Fruit fly (Drosophila melanogaster) whole organism, embryonic: Measurements from ENCODE around the gene CG15930.

ENCODE experiments used
- Ada2b ChIP-seq: fragments of 200-800 bp; sonication (Bioruptor generic); IDR thresholded peaks from 2 replicates; pipeline ENCODE4 v1.3.6; 2022; ENCODE audit warnings: missing biosample characterization, missing genetic modification characterization
- Antp ChIP-seq: fragments of 200-800 bp; sonication (Bioruptor generic); optimal IDR thresholded peaks from 3 replicates; lab custom pipeline; 2016; ENCODE audit warnings: missing biosample characterization, missing genetic modification characterization
- Atf6 ChIP-seq: fragments of 200-800 bp; sonication (Bioruptor generic); IDR thresholded peaks from 2 replicates; pipeline ENCODE4 v1.3.6; 2022; ENCODE audit warnings: missing biosample characterization, missing genetic modification characterization
- Blimp-1 ChIP-seq: fragments of 200-800 bp; sonication (Bioruptor generic); optimal IDR thresholded peaks from 3 replicates; lab custom pipeline; 2018; ENCODE audit warnings: missing biosample characterization, missing genetic modification characterization, mild to moderate bottlenecking, moderate library complexity, missing genetic modification reagents
- CG10274 ChIP-seq: fragments of 200-800 bp; sonication (Bioruptor generic); optimal IDR thresholded peaks from 3 replicates; lab custom pipeline; 2017; ENCODE audit warnings: missing biosample characterization, mild to moderate bottlenecking, missing genetic modification characterization
- CG12942 ChIP-seq: fragments of 200-800 bp; sonication (Bioruptor generic); optimal IDR thresholded peaks from 3 replicates; lab custom pipeline; 2016; ENCODE audit warnings: missing biosample characterization, missing genetic modification characterization
- CG13287 ChIP-seq: fragments of 200-800 bp; sonication (Bioruptor generic); IDR thresholded peaks from 2 replicates; pipeline ENCODE4 v1.3.6; 2022; ENCODE audit warnings: missing biosample characterization, missing genetic modification characterization; ENCODE audit not compliant: partially characterized antibody
- CG15073 ChIP-seq: fragments of 200-800 bp; sonication (Bioruptor generic); optimal IDR thresholded peaks from 2 replicates; lab custom pipeline; 2016; ENCODE audit warnings: missing biosample characterization, missing genetic modification characterization
- CG16779 ChIP-seq: fragments of 200-800 bp; sonication (Bioruptor generic); IDR thresholded peaks from 2 replicates; pipeline ENCODE4 v1.3.6; 2022; ENCODE audit warnings: missing biosample characterization, missing genetic modification characterization
- CG16813 ChIP-seq: fragments of 200-800 bp; sonication (Bioruptor generic); IDR thresholded peaks from 3 replicates; pipeline ENCODE4 v1.3.6; 2022; ENCODE audit warnings: missing biosample characterization, missing genetic modification characterization; ENCODE audit not compliant: partially characterized antibody
- CG17361 ChIP-seq: fragments of 200-800 bp; sonication (Bioruptor generic); IDR thresholded peaks from 3 replicates; pipeline ENCODE4 v1.3.6; 2022; ENCODE audit warnings: missing biosample characterization, missing genetic modification characterization
- CG17829 ChIP-seq: fragments of 200-800 bp; optimal IDR thresholded peaks from 2 replicates; lab custom pipeline; 2019; ENCODE audit warnings: missing biosample characterization, mild to moderate bottlenecking, missing genetic modification characterization, moderate library complexity
- CG2129 ChIP-seq: fragments of 200-800 bp; sonication (Bioruptor generic); IDR thresholded peaks from 2 replicates; pipeline ENCODE4 v1.3.6; 2022; ENCODE audit warnings: missing biosample characterization, missing genetic modification characterization; ENCODE audit not compliant: partially characterized antibody
- CG31224 ChIP-seq: fragments of 200-800 bp; sonication (Bioruptor generic); IDR thresholded peaks from 2 replicates; pipeline ENCODE4 v1.3.6; 2022; ENCODE audit warnings: missing biosample characterization, missing genetic modification characterization
- CG33213 ChIP-seq: fragments of 200-800 bp; sonication (Bioruptor generic); optimal IDR thresholded peaks from 3 replicates; lab custom pipeline; 2016; ENCODE audit warnings: missing biosample characterization, missing genetic modification characterization
- CG34376 ChIP-seq: fragments of 200-800 bp; sonication (Bioruptor generic); optimal IDR thresholded peaks from 2 replicates; lab custom pipeline; 2018; ENCODE audit warnings: missing biosample characterization, mild to moderate bottlenecking, missing genetic modification characterization
- CG3847 ChIP-seq: fragments of 200-800 bp; sonication (Bioruptor generic); IDR thresholded peaks from 2 replicates; pipeline ENCODE4 v1.3.6; 2022; ENCODE audit warnings: missing biosample characterization, missing genetic modification characterization
- CG7357 ChIP-seq: fragments of 200-800 bp; sonication (Bioruptor generic); IDR thresholded peaks from 3 replicates; pipeline ENCODE4 v1.3.6; 2022; ENCODE audit warnings: missing biosample characterization, missing genetic modification characterization
- CG7556 ChIP-seq: fragments of 200-800 bp; sonication (Bioruptor generic); optimal IDR thresholded peaks from 2 replicates; lab custom pipeline; 2017; ENCODE audit warnings: missing biosample characterization, mild to moderate bottlenecking, missing genetic modification characterization
- CG7963 ChIP-seq: fragments of 200-800 bp; sonication (Bioruptor generic); IDR thresholded peaks from 3 replicates; pipeline ENCODE4 v1.3.6; 2022; ENCODE audit warnings: missing biosample characterization, missing genetic modification characterization; ENCODE audit not compliant: partially characterized antibody
- D ChIP-seq, 2 experiments: fragments of 200-800 bp in 1 of 2; fragments of >200 bp in 1 of 2; sonication (Bioruptor generic) in 1 of 2; optimal IDR thresholded peaks; 2 replicates in 1 of 2; 3 replicates in 1 of 2; lab custom pipeline; 2017; ENCODE audit warnings: mild to moderate bottlenecking in 1 of 2, missing biosample characterization in 1 of 2, missing genetic modification characterization in 1 of 2, missing genetic modification reagents in 1 of 2
- Dref ChIP-seq: fragments of 200-800 bp; sonication (Bioruptor generic); IDR thresholded peaks from 2 replicates; pipeline ENCODE4 v1.3.6; 2022; ENCODE audit warnings: missing biosample characterization, missing genetic modification characterization
- Ets97D ChIP-seq: fragments of 200-800 bp; sonication (Bioruptor generic); optimal IDR thresholded peaks from 3 replicates; lab custom pipeline; 2016; ENCODE audit warnings: missing biosample characterization, missing genetic modification characterization
- Gug ChIP-seq: fragments of 200-800 bp; sonication (Bioruptor generic); IDR thresholded peaks from 4 replicates; pipeline ENCODE4 v1.3.6; 2022; ENCODE audit warnings: missing biosample characterization, missing genetic modification characterization
- Mad ChIP-seq: fragments of 200-800 bp; sonication (Bioruptor generic); optimal IDR thresholded peaks from 2 replicates; lab custom pipeline; 2016; ENCODE audit warnings: missing biosample characterization, missing genetic modification characterization
- Med ChIP-seq: fragments of 200-800 bp; sonication (Bioruptor generic); peaks from one replicate; lab custom pipeline; 2016; ENCODE audit warnings: missing biosample characterization, missing genetic modification characterization, mild to moderate bottlenecking, inconsistent platforms, moderate library complexity
- Mrtf ChIP-seq: fragments of 200-800 bp; sonication (Bioruptor generic); IDR thresholded peaks from 3 replicates; pipeline ENCODE4 v1.3.6; 2022; ENCODE audit warnings: missing biosample characterization, missing genetic modification characterization
- Myb ChIP-seq: fragments of 200-800 bp; sonication (Bioruptor generic); optimal IDR thresholded peaks from 2 replicates; lab custom pipeline; 2016; ENCODE audit warnings: missing biosample characterization, missing genetic modification characterization
- Rx ChIP-seq: fragments of 200-800 bp; sonication (Bioruptor generic); IDR thresholded peaks from 2 replicates; pipeline ENCODE4 v1.3.6; 2022; ENCODE audit warnings: missing biosample characterization, missing genetic modification characterization
- ab ChIP-seq: fragments of 200-800 bp; sonication (Bioruptor generic); optimal IDR thresholded peaks from 2 replicates; lab custom pipeline; 2016; ENCODE audit warnings: missing biosample characterization, missing genetic modification characterization
- bsh ChIP-seq, 2 experiments: fragments of 200-800 bp; sonication (Bioruptor generic); optimal IDR thresholded peaks; 2 replicates each; lab custom pipeline; 2017 to 2018; ENCODE audit warnings: mild to moderate bottlenecking in 2 of 2, missing biosample characterization in 2 of 2, missing genetic modification characterization in 2 of 2, moderate library complexity in 1 of 2
- cad ChIP-seq: fragments of >200 bp; optimal IDR thresholded peaks from 2 replicates; lab custom pipeline; 2017; ENCODE audit warnings: missing biosample characterization, missing genetic modification characterization
- caup ChIP-seq: fragments of 200-800 bp; sonication (Bioruptor generic); optimal IDR thresholded peaks from 3 replicates; lab custom pipeline; 2017; ENCODE audit warnings: missing biosample characterization, mild to moderate bottlenecking, missing genetic modification characterization, moderate library complexity; ENCODE audit not compliant: severe bottlenecking
- chn ChIP-seq: fragments of 200-800 bp; sonication (Bioruptor generic); optimal IDR thresholded peaks from 2 replicates; lab custom pipeline; 2016; ENCODE audit warnings: missing biosample characterization, missing genetic modification characterization
- dan ChIP-seq: fragments of 200-800 bp; sonication (Bioruptor generic); IDR thresholded peaks from 2 replicates; pipeline ENCODE4 v1.3.6; 2022; ENCODE audit warnings: missing biosample characterization, missing genetic modification characterization
- gfzf ChIP-seq: fragments of 200-800 bp; sonication (Bioruptor generic); optimal IDR thresholded peaks from 2 replicates; lab custom pipeline; 2016; ENCODE audit warnings: missing biosample characterization, mild to moderate bottlenecking, missing genetic modification characterization, moderate library complexity
- jigr1 ChIP-seq: fragments of 200-800 bp; sonication (Bioruptor generic); IDR thresholded peaks from 3 replicates; pipeline ENCODE4 v1.3.6; 2022; ENCODE audit warnings: missing biosample characterization, missing genetic modification characterization
- kay ChIP-seq: fragments of 200-800 bp; sonication (Bioruptor generic); optimal IDR thresholded peaks from 2 replicates; lab custom pipeline; 2016; ENCODE audit warnings: missing biosample characterization, missing genetic modification characterization
- ken ChIP-seq: fragments of 200-800 bp; sonication (Bioruptor generic); IDR thresholded peaks from 3 replicates; pipeline ENCODE4 v1.3.6; 2022; ENCODE audit warnings: missing biosample characterization, missing genetic modification characterization
- lab ChIP-seq: fragments of 200-800 bp; sonication (Bioruptor generic); optimal IDR thresholded peaks from 3 replicates; lab custom pipeline; 2017; ENCODE audit warnings: missing biosample characterization, missing genetic modification characterization, mild to moderate bottlenecking, moderate library complexity, missing genetic modification reagents
- otp ChIP-seq: fragments of 200-800 bp; sonication (Bioruptor generic); IDR thresholded peaks from 3 replicates; pipeline ENCODE4, ENCODE4 v1.3.6; 2022; ENCODE audit warnings: missing biosample characterization, missing genetic modification characterization
- pros ChIP-seq: fragments of 200-800 bp; sonication (Bioruptor generic); optimal IDR thresholded peaks from 3 replicates; lab custom pipeline; 2019; ENCODE audit warnings: missing biosample characterization, mild to moderate bottlenecking, missing genetic modification characterization, moderate library complexity
- ranshi ChIP-seq: fragments of 200-800 bp; sonication (Bioruptor generic); IDR thresholded peaks from 2 replicates; pipeline ENCODE4 v1.3.6; 2022; ENCODE audit warnings: missing biosample characterization, missing genetic modification characterization
- salm ChIP-seq: fragments of 200-800 bp; sonication (Bioruptor generic); optimal IDR thresholded peaks from 2 replicates; lab custom pipeline; 2018; ENCODE audit warnings: missing biosample characterization, mild to moderate bottlenecking, missing genetic modification characterization
- slbo ChIP-seq: fragments of 200-800 bp; sonication (Bioruptor generic); IDR thresholded peaks from 2 replicates; pipeline ENCODE4 v1.3.6; 2022; ENCODE audit warnings: missing biosample characterization, missing genetic modification characterization
- ssp ChIP-seq: fragments of 200-800 bp; sonication (Bioruptor generic); IDR thresholded peaks from 2 replicates; pipeline ENCODE4 v1.3.6; 2022; ENCODE audit warnings: missing biosample characterization, missing genetic modification characterization
- stc ChIP-seq: fragments of 200-800 bp; sonication (Bioruptor generic); IDR thresholded peaks from 2 replicates; pipeline ENCODE4 v1.3.6; 2022; ENCODE audit warnings: missing biosample characterization, missing genetic modification characterization
- ttk ChIP-seq: fragments of 200-800 bp; sonication (Bioruptor generic); IDR thresholded peaks from 2 replicates; pipeline ENCODE4 v2.1.2; 2022; ENCODE audit warnings: missing biosample characterization, missing genetic modification characterization
- unpg ChIP-seq: fragments of 200-800 bp; sonication (Bioruptor generic); optimal IDR thresholded peaks from 3 replicates; lab custom pipeline; 2018; ENCODE audit warnings: missing biosample characterization, mild to moderate bottlenecking, missing genetic modification characterization, moderate library complexity
- z ChIP-seq: fragments of 200-800 bp; sonication (Bioruptor generic); IDR thresholded peaks from 3 replicates; pipeline ENCODE4 v1.3.6; 2022; ENCODE audit warnings: missing biosample characterization, missing genetic modification characterization
- zen2 ChIP-seq: fragments of 200-800 bp; sonication (Bioruptor generic); IDR thresholded peaks from 3 replicates; pipeline ENCODE4 v1.3.6; 2022; ENCODE audit warnings: missing biosample characterization, missing genetic modification characterization; ENCODE audit not compliant: partially characterized antibody

The CG15930 gene

dm6 chrX:5336722-5337121 lies 19.6 kb upstream of the CG15930 start (continued):
- no peak for TF ChIP-seq zen2 (GFP tag; lab: Robert Waterston, UW)
- TF ChIP-seq Ada2b: peak; percentile 7; the same call in 1 of the 2 replicates
- TF ChIP-seq CG12942 (GFP tag; lab: Kevin White, UChicago): no peak
- TF ChIP-seq ab (GFP tag; lab: Kevin White, UChicago): no peak
- TF ChIP-seq salm: no peak
- TF ChIP-seq Ets97D: no peak
- no peak for TF ChIP-seq CG7963 (GFP tag; lab: Robert Waterston, UW)
- no peak for TF ChIP-seq ssp (GFP tag; lab: Robert Waterston, UW)
- TF ChIP-seq Atf6 (GFP tag; lab: Robert Waterston, UW): no peak
- no peak for TF ChIP-seq gfzf (GFP tag; lab: Kevin White, UChicago)
- no peak for TF ChIP-seq dan
- TF ChIP-seq Blimp-1: peak; percentile 5
- TF ChIP-seq Gug: no peak; the same call in 3 of the 4 replicates
- peak; percentile 51 for TF ChIP-seq slbo (GFP tag; lab: Robert Waterston, UW)
- TF ChIP-seq CG17361 (GFP tag; lab: Robert Waterston, UW): peak; percentile 54; the same call in 2 of the 3 replicates
- TF ChIP-seq Myb (GFP tag; lab: Kevin White, UChicago): no peak
- TF ChIP-seq CG10274 (GFP tag; lab: Kevin White, UChicago): no peak
- no peak for TF ChIP-seq Mad (GFP tag; lab: Kevin White, UChicago)
- no peak for TF ChIP-seq ranshi (GFP tag; lab: Robert Waterston, UW)
- no peak for TF ChIP-seq ken (GFP tag; lab: Robert Waterston, UW)
- TF ChIP-seq Dref (GFP tag; lab: Robert Waterston, UW): no peak
- TF ChIP-seq CG15073 (GFP tag; lab: Kevin White, UChicago): no peak
- no peak for TF ChIP-seq otp (GFP tag; lab: Robert Waterston, UW)
- TF ChIP-seq Med: peak; percentile 73
- TF ChIP-seq CG34376: peak; percentile 36
- TF ChIP-seq z: no peak
- no peak for TF ChIP-seq CG31224 (GFP tag; lab: Robert Waterston, UW)
- no peak for TF ChIP-seq D (optimal IDR thresholded peaks at IDR 0.05; lab: Kevin White, UChicago)
- TF ChIP-seq D (GFP tag; optimal IDR thresholded peaks at IDR 0.05; lab: Kevin White, UChicago): no peak
- TF ChIP-seq cad (GFP tag; lab: Kevin White, UChicago): no peak
- TF ChIP-seq kay (GFP tag; lab: Kevin White, UChicago): no peak
- no peak for TF ChIP-seq pros (GFP tag; lab: Kevin White, UChicago)
- TF ChIP-seq caup: peak; percentile 54
- no peak for TF ChIP-seq CG7357 (GFP tag; lab: Robert Waterston, UW)
- no peak for TF ChIP-seq Rx (GFP tag; lab: Robert Waterston, UW)
- TF ChIP-seq CG2129 (GFP tag; lab: Robert Waterston, UW): no peak
- TF ChIP-seq CG16813 (GFP tag; lab: Robert Waterston, UW): no peak
- TF ChIP-seq jigr1: no peak
- TF ChIP-seq Antp (GFP tag; lab: Kevin White, UChicago): no peak
- TF ChIP-seq stc (GFP tag; lab: Robert Waterston, UW): no peak
- no peak for TF ChIP-seq bsh (GFP tag; optimal IDR thresholded peaks at IDR 0.05; lab: Kevin White, UChicago)
- no peak for TF ChIP-seq CG33213 (GFP tag; lab: Kevin White, UChicago)
- 0 out of 2 replicates have a peak, but pooled peaks have one; percentile 23 for TF ChIP-seq CG3847 (GFP tag; lab: Robert Waterston, UW)
- peak; percentile 4 for TF ChIP-seq CG17829 (tag; lab: Kevin White, UChicago)
- no peak for TF ChIP-seq ttk (GFP tag; lab: Robert Waterston, UW)
- no peak for TF ChIP-seq chn (GFP tag; lab: Kevin White, UChicago)
- TF ChIP-seq CG16779: no peak
- TF ChIP-seq lab (GFP tag; lab: Kevin White, UChicago): peak; percentile 70
- TF ChIP-seq unpg: peak; percentile 39
- peak; percentile 61 for TF ChIP-seq CG7556 (GFP tag; lab: Kevin White, UChicago)
- TF ChIP-seq CG13287 (GFP tag; lab: Robert Waterston, UW): no peak
- no peak for TF ChIP-seq Mrtf (GFP tag; lab: Robert Waterston, UW)
